Worm (Caenorhabditis elegans): Measurements from ENCODE around the gene T11F9.22.

ce11 chrV:11474399-11474798 lies 5.1 kb upstream of the T11F9.22 start, which contains the start of gene nas-22:
- TF ChIP-seq ama-1 (optimal IDR thresholded peaks at IDR 0.05) (no peak), lin-35 (GFP tag; optimal IDR thresholded peaks at IDR 0.05) (no peak), ztf-4 (tag; optimal IDR thresholded peaks at IDR 0.05) (no peak), ceh-63 (GFP tag; optimal IDR thresholded peaks at IDR 0.05) (no peak), skn-1 (tag; optimal IDR thresholded peaks at IDR 0.05) (no peak), lsy-2 (tag; optimal IDR thresholded peaks at IDR 0.05) (no peak), C16A3.4 (tag; optimal IDR thresholded peaks at IDR 0.05) (no peak), nhr-12 (tag; optimal IDR thresholded peaks at IDR 0.05) (no peak), tbx-2 (tag; optimal IDR thresholded peaks at IDR 0.05) (no peak), nhr-237 (tag; optimal IDR thresholded peaks at IDR 0.05) (no peak), zag-1 (tag; optimal IDR thresholded peaks at IDR 0.05) (no peak), jun-1 (tag; optimal IDR thresholded peaks at IDR 0.05) (no peak), ztf-11 (tag; optimal IDR thresholded peaks at IDR 0.05) (no peak)

Data from whole organism, L1 larva.